Worm (Caenorhabditis elegans): ENCODE results near the gene slc-5A12.

The slc-5A12 gene

ce11 chrIV:11956387-11956786 is 19.2 kb downstream of the slc-5A12 start (continued):
- no peak for TF ChIP-seq lin-15B (tag; optimal IDR thresholded peaks at IDR 0.05)
- peak; percentile 100 for TF ChIP-seq nhr-85 (tag)
- TF ChIP-seq lir-3 (tag; optimal IDR thresholded peaks at IDR 0.05; ENCODE audit: poor library complexity): peak; percentile 81
- TF ChIP-seq skn-1 (tag; optimal IDR thresholded peaks at IDR 0.05): peak; percentile 54
- no peak for TF ChIP-seq nhr-84 (tag; optimal IDR thresholded peaks at IDR 0.05)
- TF ChIP-seq C04F5.9 (tag; optimal IDR thresholded peaks at IDR 0.05): peak; percentile 79
- peak; percentile 75 to 79 for TF ChIP-seq lsy-2 (tag; optimal IDR thresholded peaks at IDR 0.05)
- TF ChIP-seq elt-3 (tag; optimal IDR thresholded peaks at IDR 0.05): peak; percentile 78 to 97 (median 92)
- peak; percentile 94 for TF ChIP-seq nhr-19 (GFP tag; conservative IDR thresholded peaks at IDR 0.05)
- TF ChIP-seq sup-37 (GFP tag; optimal IDR thresholded peaks at IDR 0.05): peak; percentile 64
- no peak for TF ChIP-seq pag-3 (tag; optimal IDR thresholded peaks at IDR 0.05; ENCODE audit: borderline replicate concordance, insufficient read depth)
- peak in 1 of 2 experiments; percentile 32 for TF ChIP-seq ztf-11 (tag; optimal IDR thresholded peaks at IDR 0.05)
- no peak for TF ChIP-seq ces-1 (GFP tag; optimal IDR thresholded peaks at IDR 0.05)
- peak; percentile 33 for TF ChIP-seq snpc-4 (tag; optimal IDR thresholded peaks at IDR 0.05)
- peak; percentile 83 for TF ChIP-seq aha-1 (tag; optimal IDR thresholded peaks at IDR 0.05)
- TF ChIP-seq mab-9 (GFP tag; IDR thresholded peaks at IDR 0.05): peak; percentile 62
- no peak for TF ChIP-seq C34B4.2 (tag; optimal IDR thresholded peaks at IDR 0.05)
- TF ChIP-seq efl-1 (optimal IDR thresholded peaks at IDR 0.05): peak; percentile 78 to 79
- TF ChIP-seq efl-1 (GFP tag; optimal IDR thresholded peaks at IDR 0.05 in 1 of 2): peak; percentile 42 to 96
- no peak for TF ChIP-seq isw-1 (GFP tag; IDR thresholded peaks at IDR 0.05)
- TF ChIP-seq nhr-47 (tag; optimal IDR thresholded peaks at IDR 0.05): peak; percentile 88
- no peak for TF ChIP-seq ama-1 (optimal IDR thresholded peaks at IDR 0.05)
- TF ChIP-seq nhr-90 (tag; optimal IDR thresholded peaks at IDR 0.05; ENCODE audit: poor library complexity): peak; percentile 94
- no peak for TF ChIP-seq sptf-1 (tag; optimal IDR thresholded peaks at IDR 0.05)
- peak; percentile 68 for TF ChIP-seq nhr-237 (tag; optimal IDR thresholded peaks at IDR 0.05)
- TF ChIP-seq nhr-77 (tag; optimal IDR thresholded peaks at IDR 0.05): peak; percentile 81
- peak; percentile 90 for TF ChIP-seq tbx-2 (tag; optimal IDR thresholded peaks at IDR 0.05)
- TF ChIP-seq swsn-7 (tag; optimal IDR thresholded peaks at IDR 0.05): peak; percentile 83
- TF ChIP-seq dpl-1 (GFP tag; optimal IDR thresholded peaks at IDR 0.05): peak; percentile 49 to 66 (median 56)
- peak; percentile 90 for TF ChIP-seq ztf-4 (tag; optimal IDR thresholded peaks at IDR 0.05)
- TF ChIP-seq lin-14 (GFP tag; optimal IDR thresholded peaks at IDR 0.05): peak; percentile 99

DNA sequence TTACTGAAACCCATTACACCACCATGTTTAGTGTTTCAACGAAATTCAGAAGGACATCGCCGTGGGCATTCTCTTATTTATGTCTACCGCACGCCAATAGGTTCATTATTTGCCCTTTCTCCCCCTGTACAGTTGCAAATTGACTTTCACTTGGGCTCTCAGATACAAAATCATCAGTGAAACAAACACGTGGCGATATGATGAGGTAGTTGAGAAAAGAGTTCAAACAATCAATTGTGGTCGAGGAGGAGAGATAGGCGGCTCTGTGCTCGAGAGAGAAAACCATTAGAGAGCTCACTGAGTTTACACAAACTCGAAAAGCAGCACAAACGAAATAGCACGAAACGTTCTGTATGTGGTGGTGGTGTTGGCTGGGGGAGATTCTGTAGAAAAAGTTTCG is 19.9 kb downstream of the slc-5A12 start:
- TF ChIP-seq nhr-19 (GFP tag; conservative IDR thresholded peaks at IDR 0.05) (peak; percentile 46), ztf-11 (tag; optimal IDR thresholded peaks at IDR 0.05) (no peak), grh-1 (GFP tag; IDR thresholded peaks at IDR 0.05) (no peak), nhr-77 (tag; optimal IDR thresholded peaks at IDR 0.05) (peak; percentile 80), Y116A8C.19 (tag; optimal IDR thresholded peaks at IDR 0.05; ENCODE audit: borderline replicate concordance) (no peak), pag-3 (tag; optimal IDR thresholded peaks at IDR 0.05; ENCODE audit: borderline replicate concordance, insufficient read depth) (no peak), nhr-85 (tag) (no peak), fkh-4 (tag; optimal IDR thresholded peaks at IDR 0.05; ENCODE audit: borderline replicate concordance) (no peak), unc-86 (tag; optimal IDR thresholded peaks at IDR 0.05) (no peak), mdl-1 (tag; optimal IDR thresholded peaks at IDR 0.05) (peak in 1 of 2 experiments; percentile 77), lin-13 (GFP tag; optimal IDR thresholded peaks at IDR 0.05) (no peak), hpl-2 (GFP tag; optimal IDR thresholded peaks at IDR 0.05) (no peak), ztf-4 (tag; optimal IDR thresholded peaks at IDR 0.05) (no peak), hlh-17 (GFP tag; optimal IDR thresholded peaks at IDR 0.05; ENCODE audit: borderline replicate concordance) (no peak), egl-27 (tag; optimal IDR thresholded peaks at IDR 0.05) (no peak), nhr-71 (tag; optimal IDR thresholded peaks at IDR 0.05) (peak; percentile 47), sox-4 (tag; optimal IDR thresholded peaks at IDR 0.05) (no peak), unc-98 (GFP tag; IDR thresholded peaks at IDR 0.05) (no peak), fkh-8 (tag; optimal IDR thresholded peaks at IDR 0.05) (no peak), pqm-1 (tag; optimal IDR thresholded peaks at IDR 0.05) (no peak), jun-1 (tag; optimal IDR thresholded peaks at IDR 0.05) (no peak), elt-3 (tag; optimal IDR thresholded peaks at IDR 0.05) (no peak), nhr-76 (tag; optimal IDR thresholded peaks at IDR 0.05) (no peak), efl-1 (optimal IDR thresholded peaks at IDR 0.05) (peak in 1 of 2 experiments; percentile 13), efl-1 (GFP tag; optimal IDR thresholded peaks at IDR 0.05 in 1 of 2) (peak in 1 of 2 experiments; percentile 2), tbx-2 (tag; optimal IDR thresholded peaks at IDR 0.05) (peak; percentile 43), tlp-1 (tag; optimal IDR thresholded peaks at IDR 0.05) (no peak), C16A3.4 (tag; optimal IDR thresholded peaks at IDR 0.05) (no peak), alr-1 (tag; optimal IDR thresholded peaks at IDR 0.05; ENCODE audit: borderline replicate concordance) (no peak), nhr-84 (tag; optimal IDR thresholded peaks at IDR 0.05) (no peak), efl-3 (GFP tag; optimal IDR thresholded peaks at IDR 0.05) (no peak)

Data from whole organism, L1 larva.